Worm (Caenorhabditis elegans) whole organism, L2 larva: ENCODE results near the gene cpna-2.

ENCODE experiments used
- C34F6.9 ChIP-seq: fragments of 150-350 bp; optimal IDR thresholded peaks from 2 replicates; lab custom pipeline; 2014; ENCODE audit warnings: missing biosample characterization, missing genetic modification characterization
- F13H6.1 ChIP-seq: sonication (generic microtip); optimal IDR thresholded peaks from 2 replicates; lab custom pipeline; 2016; ENCODE audit warnings: missing genetic modification characterization, missing compliant biosample characterization
- Y55F3AM.14 ChIP-seq: fragments of 200-800 bp; sonication (Bioruptor generic); optimal IDR thresholded peaks from 2 replicates; lab custom pipeline; 2018; ENCODE audit warnings: mild to moderate bottlenecking, missing genetic modification characterization, missing compliant biosample characterization
- ZK546.5 ChIP-seq: sonication (generic microtip); optimal IDR thresholded peaks from 2 replicates; lab custom pipeline; 2017; ENCODE audit warnings: missing biosample characterization, missing genetic modification characterization
- alr-1 ChIP-seq: fragments of 150-350 bp; optimal IDR thresholded peaks from 2 replicates; lab custom pipeline; 2014; ENCODE audit warnings: missing biosample characterization, missing genetic modification characterization
- aly-2 ChIP-seq: fragments of 150-350 bp; optimal IDR thresholded peaks from 2 replicates; lab custom pipeline; 2014; ENCODE audit warnings: missing biosample characterization, missing genetic modification characterization
- ama-1 ChIP-seq: fragments of 150-350 bp; optimal IDR thresholded peaks from 2 replicates; lab custom pipeline; 2018; ENCODE audit warnings: inconsistent platforms
- ceh-82 ChIP-seq: fragments of 150-350 bp; optimal IDR thresholded peaks from 2 replicates; lab custom pipeline; 2014; ENCODE audit warnings: missing biosample characterization, missing genetic modification characterization
- crh-2 ChIP-seq: sonication (generic microtip); optimal IDR thresholded peaks from 2 replicates; lab custom pipeline; 2017; ENCODE audit warnings: missing biosample characterization, missing genetic modification characterization
- egl-27 ChIP-seq: sonication (generic microtip); optimal IDR thresholded peaks from 3 replicates; lab custom pipeline; 2017; ENCODE audit warnings: missing biosample characterization, missing genetic modification reagents, missing genetic modification characterization
- elt-1 ChIP-seq: fragments of 150-350 bp; optimal IDR thresholded peaks from 2 replicates; lab custom pipeline; 2014; ENCODE audit warnings: missing biosample characterization, missing genetic modification characterization
- elt-3 ChIP-seq: sonication (generic microtip); optimal IDR thresholded peaks from 2 replicates; lab custom pipeline; 2017; ENCODE audit warnings: missing biosample characterization, missing genetic modification characterization
- fos-1 ChIP-seq: fragments of 150-350 bp; optimal IDR thresholded peaks from 2 replicates; lab custom pipeline; 2014; ENCODE audit warnings: missing biosample characterization, missing genetic modification characterization
- gmeb-1 ChIP-seq: fragments of 150-350 bp; optimal IDR thresholded peaks from 2 replicates; lab custom pipeline; 2014; ENCODE audit warnings: missing biosample characterization, missing genetic modification characterization
- lin-11 ChIP-seq: fragments of 150-350 bp; sonication (generic microtip); optimal IDR thresholded peaks from 2 replicates; lab custom pipeline; 2014; ENCODE audit warnings: missing biosample characterization, missing genetic modification characterization, inconsistent platforms, mixed read lengths
- lin-13 ChIP-seq: fragments of 150-350 bp; optimal IDR thresholded peaks from 2 replicates; lab custom pipeline; 2014; ENCODE audit warnings: missing biosample characterization, missing genetic modification reagents, missing genetic modification characterization
- lin-39 ChIP-seq: fragments of 150-350 bp; optimal IDR thresholded peaks from 2 replicates; lab custom pipeline; 2014; ENCODE audit warnings: missing biosample characterization, missing genetic modification reagents, missing genetic modification characterization
- lsy-2 ChIP-seq, 2 experiments: fragments of 150-350 bp in 1 of 2; sonication (generic microtip) in 1 of 2; optimal IDR thresholded peaks; 2 replicates each; lab custom pipeline; 2014 to 2017; ENCODE audit warnings: missing biosample characterization in 2 of 2, missing genetic modification characterization in 2 of 2
- mab-5 ChIP-seq: fragments of 150-350 bp; optimal IDR thresholded peaks from 2 replicates; lab custom pipeline; 2014; ENCODE audit warnings: missing biosample characterization, missing genetic modification characterization
- mbf-1 ChIP-seq: sonication (generic microtip); optimal IDR thresholded peaks from 2 replicates; lab custom pipeline; 2017; ENCODE audit warnings: missing biosample characterization, missing genetic modification characterization
- nhr-129 ChIP-seq: fragments of 150-350 bp; optimal IDR thresholded peaks from 2 replicates; lab custom pipeline; 2014; ENCODE audit warnings: missing biosample characterization, missing genetic modification characterization
- nhr-21 ChIP-seq: fragments of 150-350 bp; optimal IDR thresholded peaks from 2 replicates; lab custom pipeline; 2014; ENCODE audit warnings: missing biosample characterization, missing genetic modification characterization
- nhr-23 ChIP-seq: fragments of 150-350 bp; optimal IDR thresholded peaks from 2 replicates; lab custom pipeline; 2014; ENCODE audit warnings: missing biosample characterization, missing genetic modification reagents, missing genetic modification characterization
- nhr-25 ChIP-seq: fragments of 150-350 bp; sonication (generic microtip); optimal IDR thresholded peaks from 3 replicates; lab custom pipeline; 2014; ENCODE audit warnings: missing biosample characterization, missing genetic modification characterization
- peb-1 ChIP-seq: fragments of 150-350 bp; optimal IDR thresholded peaks from 2 replicates; lab custom pipeline; 2014; ENCODE audit warnings: missing biosample characterization, missing genetic modification characterization
- sem-4 ChIP-seq: fragments of 150-350 bp; optimal IDR thresholded peaks from 2 replicates; lab custom pipeline; 2014; ENCODE audit warnings: missing biosample characterization, missing genetic modification reagents, missing genetic modification characterization
- skn-1 ChIP-seq: sonication (generic microtip); optimal IDR thresholded peaks from 2 replicates; lab custom pipeline; 2017; ENCODE audit warnings: missing biosample characterization, missing genetic modification characterization
- sma-3 ChIP-seq: sonication (generic microtip); optimal IDR thresholded peaks from 2 replicates; lab custom pipeline; 2016; ENCODE audit warnings: missing genetic modification reagents, missing genetic modification characterization, missing compliant biosample characterization
- sma-9 ChIP-seq, 2 experiments: fragments of 150-350 bp in 1 of 2; sonication (generic microtip) in 1 of 2; optimal IDR thresholded peaks; 2 replicates each; lab custom pipeline; 2014 to 2016; ENCODE audit warnings: missing genetic modification characterization in 2 of 2, mild to moderate bottlenecking in 1 of 2, missing biosample characterization in 1 of 2, missing compliant biosample characterization in 1 of 2, missing genetic modification reagents in 1 of 2, moderate library complexity in 1 of 2
- unc-39 ChIP-seq: fragments of 150-350 bp; optimal IDR thresholded peaks from 2 replicates; lab custom pipeline; 2014; ENCODE audit warnings: missing biosample characterization, missing genetic modification characterization
- unc-62 ChIP-seq: fragments of 150-350 bp; optimal IDR thresholded peaks from 2 replicates; lab custom pipeline; 2014; ENCODE audit warnings: missing biosample characterization, missing genetic modification reagents, missing genetic modification characterization
- zag-1 ChIP-seq: fragments of 150-350 bp; optimal IDR thresholded peaks from 2 replicates; lab custom pipeline; 2014; ENCODE audit warnings: missing biosample characterization, missing genetic modification characterization
- ztf-1 ChIP-seq: fragments of 200-800 bp; sonication (Bioruptor generic); conservative IDR thresholded peaks from 2 replicates; pipeline ENCODE4 v1.3.6; 2022; ENCODE audit warnings: missing genetic modification characterization, missing compliant biosample characterization
- ztf-4 ChIP-seq: fragments of 150-350 bp; optimal IDR thresholded peaks from 2 replicates; lab custom pipeline; 2014; ENCODE audit warnings: missing biosample characterization, missing genetic modification characterization

The cpna-2 gene

ce11 chrII:7773427-7773993 is 48.8 kb downstream of the cpna-2 start:
- no peak for TF ChIP-seq ztf-1 (GFP tag; lab: Robert Waterston, UW)
- peak; percentile 20 for TF ChIP-seq sma-3 (GFP tag; lab: Kevin White, UChicago)
- peak; percentile 33 for TF ChIP-seq nhr-25 (tag; lab: Kevin White, UChicago)

ce11 chrII:7776232-7776631 is 51.5 kb downstream of the cpna-2 start:
- peak; percentile 21 for TF ChIP-seq nhr-25 (tag; lab: Kevin White, UChicago)
- no peak for TF ChIP-seq zag-1 (tag; lab: Kevin White, UChicago)
- no peak for TF ChIP-seq lin-11 (tag; lab: Kevin White, UChicago)
- no peak for TF ChIP-seq mab-5

ce11 chrII:7776715-7777114 is 52.0 kb downstream of the cpna-2 start:
- TF ChIP-seq sma-9 (GFP tag; optimal IDR thresholded peaks at IDR 0.05; lab: Kevin White, UChicago) (peak; percentile 85), sma-9 (tag; optimal IDR thresholded peaks at IDR 0.05; lab: Kevin White, UChicago) (no peak), elt-3 (tag; lab: Kevin White, UChicago) (no peak), gmeb-1 (tag; lab: Kevin White, UChicago) (peak; percentile 12), mbf-1 (tag; lab: Kevin White, UChicago) (no peak), elt-1 (tag; lab: Kevin White, UChicago) (no peak), egl-27 (peak; percentile 29), aly-2 (tag; lab: Kevin White, UChicago) (no peak), fos-1 (peak; percentile 82), nhr-21 (peak; percentile 2), Y55F3AM.14 (no peak), C34F6.9 (tag; lab: Kevin White, UChicago) (no peak), crh-2 (tag; lab: Kevin White, UChicago) (peak; percentile 50), ZK546.5 (tag; lab: Kevin White, UChicago) (no peak), ztf-1 (GFP tag; lab: Robert Waterston, UW) (no peak), F13H6.1 (tag; lab: Kevin White, UChicago) (no peak), ztf-4 (tag; lab: Kevin White, UChicago) (no peak), nhr-129 (tag; lab: Kevin White, UChicago) (no peak), unc-39 (tag; lab: Kevin White, UChicago) (no peak), peb-1 (tag; lab: Kevin White, UChicago) (no peak), lin-39 (tag; lab: Kevin White, UChicago) (no peak), sma-3 (GFP tag; lab: Kevin White, UChicago) (peak; percentile 2), nhr-23 (no peak), zag-1 (tag; lab: Kevin White, UChicago) (no peak)

ce11 chrII:7777320-7777978 is 52.7 kb downstream of the cpna-2 start, which contains the start of gene mthf-1:
Gene mthf-1 (minus strand): TSS chrII:7777823.
- TF ChIP-seq nhr-25 (tag; lab: Kevin White, UChicago) (peak; percentile 26), sma-3 (GFP tag; lab: Kevin White, UChicago) (peak; percentile 37), crh-2 (tag; lab: Kevin White, UChicago) (peak; percentile 47), peb-1 (tag; lab: Kevin White, UChicago) (no peak), unc-62 (GFP tag; lab: Kevin White, UChicago) (no peak), ceh-82 (tag; lab: Kevin White, UChicago) (no peak), C34F6.9 (tag; lab: Kevin White, UChicago) (no peak), F13H6.1 (tag; lab: Kevin White, UChicago) (peak; percentile 24), sem-4 (tag; lab: Kevin White, UChicago) (no peak), sma-9 (GFP tag; optimal IDR thresholded peaks at IDR 0.05; lab: Kevin White, UChicago) (peak; percentile 71), sma-9 (tag; optimal IDR thresholded peaks at IDR 0.05; lab: Kevin White, UChicago) (no peak), aly-2 (tag; lab: Kevin White, UChicago) (no peak), ama-1 (lab: Kevin White, UChicago) (no peak), zag-1 (tag; lab: Kevin White, UChicago) (no peak), fos-1 (peak; percentile 65), elt-1 (tag; lab: Kevin White, UChicago) (no peak), ZK546.5 (tag; lab: Kevin White, UChicago) (no peak), mbf-1 (tag; lab: Kevin White, UChicago) (no peak), alr-1 (no peak), ztf-1 (GFP tag; lab: Robert Waterston, UW) (no peak), skn-1 (tag; lab: Kevin White, UChicago) (no peak), lsy-2 (tag; optimal IDR thresholded peaks at IDR 0.05; lab: Kevin White, UChicago) (peak in 1 of 2 experiments; percentile 5), nhr-21 (peak; percentile 45), lin-13 (GFP tag; lab: Kevin White, UChicago) (no peak)
- TF ChIP-seq, all 48 proteins: peak for 8
